Worm (Caenorhabditis elegans): ENCODE measurements around the gene C15C8.8.

C15C8.8 gene

ce11 chrV:12728062-12728665, 24.1 kb downstream of the C15C8.8 start, which contains the start of the genes rpl-28 and mrpl-49 (continued):
- TF ChIP-seq Y48G9A.11 (GFP tag; IDR thresholded peaks at IDR 0.05), result peak; percentile 99
- TF ChIP-seq snpc-4 (tag; optimal IDR thresholded peaks at IDR 0.05), result no peak
- TF ChIP-seq mxl-2 (GFP tag; conservative IDR thresholded peaks at IDR 0.05), result no peak
- TF ChIP-seq egl-27 (tag; optimal IDR thresholded peaks at IDR 0.05), result no peak
- TF ChIP-seq nhr-102 (tag; optimal IDR thresholded peaks at IDR 0.05), result peak; percentile 54
- no peak for TF ChIP-seq F44E2.7 (GFP tag; IDR thresholded peaks at IDR 0.05)
- no peak for TF ChIP-seq spr-1 (tag; optimal IDR thresholded peaks at IDR 0.05)
- no peak for TF ChIP-seq snpc-1.2 (GFP tag; IDR thresholded peaks at IDR 0.05)
- TF ChIP-seq vab-7 (GFP tag; IDR thresholded peaks at IDR 0.05), result 0 out of 2 replicates have a peak, but pooled peaks have one; percentile 6
- no peak for TF ChIP-seq lin-1 (GFP tag; IDR thresholded peaks at IDR 0.05)
- TF ChIP-seq daf-12 (tag; optimal IDR thresholded peaks at IDR 0.05), result no peak
- TF ChIP-seq ctbp-1 (GFP tag; IDR thresholded peaks at IDR 0.05), result no peak
- TF ChIP-seq hif-1 (tag; optimal IDR thresholded peaks at IDR 0.05), result no peak
- TF ChIP-seq nhr-10 (tag; optimal IDR thresholded peaks at IDR 0.05), result no peak
- TF ChIP-seq attf-4 (tag; optimal IDR thresholded peaks at IDR 0.05), result no peak
- TF ChIP-seq ztf-11 (tag; optimal IDR thresholded peaks at IDR 0.05), result no peak
- TF ChIP-seq zfp-3 (GFP tag; conservative IDR thresholded peaks at IDR 0.05), result no peak
- no peak for TF ChIP-seq F10B5.3 (tag; optimal IDR thresholded peaks at IDR 0.05)
- peak; percentile 96 for TF ChIP-seq nhr-77 (tag; optimal IDR thresholded peaks at IDR 0.05)
- TF ChIP-seq mdl-1 (tag; optimal IDR thresholded peaks at IDR 0.05), result peak in 1 of 2 experiments; percentile 20
- peak; percentile 67 for TF ChIP-seq dmd-6 (GFP tag; IDR thresholded peaks at IDR 0.05)
- TF ChIP-seq lin-39 (tag; optimal IDR thresholded peaks at IDR 0.05), result no peak
- no peak for TF ChIP-seq Y5F2A.4 (GFP tag; optimal IDR thresholded peaks at IDR 0.05)
- TF ChIP-seq zip-2 (tag; optimal IDR thresholded peaks at IDR 0.05), result no peak
- 0 out of 2 replicates have a peak, but pooled peaks have one; percentile 26 for TF ChIP-seq madf-9 (GFP tag; conservative IDR thresholded peaks at IDR 0.05)
- TF ChIP-seq T26A8.4 (GFP tag; IDR thresholded peaks at IDR 0.05), result 0 out of 2 replicates have a peak, but pooled peaks have one; percentile 43
- TF ChIP-seq F26F4.8 (GFP tag; conservative IDR thresholded peaks at IDR 0.05), result no peak
- TF ChIP-seq rbr-2 (tag; optimal IDR thresholded peaks at IDR 0.05), result peak; percentile 73
- peak; percentile 90 for TF ChIP-seq dve-1 (tag; optimal IDR thresholded peaks at IDR 0.05; ENCODE audit: insufficient read depth)
- no peak for TF ChIP-seq daf-19 (GFP tag; conservative IDR thresholded peaks at IDR 0.05)
- TF ChIP-seq set-16 (GFP tag; IDR thresholded peaks at IDR 0.05), result no peak
- TF ChIP-seq dpl-1 (GFP tag; optimal IDR thresholded peaks at IDR 0.05), result peak; percentile 85
- no peak for TF ChIP-seq fos-1 (tag; optimal IDR thresholded peaks at IDR 0.05)
- no peak for TF ChIP-seq tag-97 (GFP tag; IDR thresholded peaks at IDR 0.05)
- TF ChIP-seq T20F7.1 (GFP tag; optimal IDR thresholded peaks at IDR 0.05), result peak; percentile 99
- TF ChIP-seq nhr-111 (GFP tag; optimal IDR thresholded peaks at IDR 0.05), result no peak
- no peak for TF ChIP-seq zag-1 (tag; optimal IDR thresholded peaks at IDR 0.05)
- TF ChIP-seq pha-4 (GFP tag; IDR thresholded peaks at IDR 0.05), result no peak
- TF ChIP-seq pha-4 (tag; optimal IDR thresholded peaks at IDR 0.05), result no peak
- no peak for TF ChIP-seq lir-3 (tag; optimal IDR thresholded peaks at IDR 0.05)
- peak; percentile 86 for TF ChIP-seq lin-15B (tag; optimal IDR thresholded peaks at IDR 0.05)
- no peak for TF ChIP-seq mes-2 (tag; optimal IDR thresholded peaks at IDR 0.05; ENCODE audit: poor library complexity, severe bottlenecking)
- no peak for TF ChIP-seq saeg-2 (GFP tag; IDR thresholded peaks at IDR 0.05)
- TF ChIP-seq lim-7 (GFP tag; IDR thresholded peaks at IDR 0.05), result no peak
- TF ChIP-seq nhr-25 (tag; optimal IDR thresholded peaks at IDR 0.05; ENCODE audit: borderline replicate concordance, insufficient read depth), result peak; percentile 35
- TF ChIP-seq nhr-41 (GFP tag; IDR thresholded peaks at IDR 0.05), result no peak
- no peak for TF ChIP-seq ceh-32 (tag; optimal IDR thresholded peaks at IDR 0.05; ENCODE audit: poor library complexity)
- peak; percentile 79 for TF ChIP-seq R02D3.7 (tag; optimal IDR thresholded peaks at IDR 0.05)
- TF ChIP-seq ceh-44 (GFP tag; IDR thresholded peaks at IDR 0.05), result no peak
- TF ChIP-seq mxl-3 (GFP tag; optimal IDR thresholded peaks at IDR 0.05), result no peak

All from whole organism, L4 larva.